Fruit fly (Drosophila melanogaster) whole organism, embryonic: ENCODE measurements around the gene Fpgs1.

Experiments used
- Antp ChIP-seq: fragments of 200-800 bp; sonication (Bioruptor generic); optimal IDR thresholded peaks from 3 replicates; lab custom pipeline; 2016; ENCODE audit warnings: missing biosample characterization, missing genetic modification characterization
- Bgb ChIP-seq: fragments of 200-800 bp; sonication (Bioruptor generic); IDR thresholded peaks from 2 replicates; pipeline ENCODE4 v1.3.6; 2022; ENCODE audit warnings: missing biosample characterization, missing genetic modification characterization; ENCODE audit not compliant: partially characterized antibody
- Blimp-1 ChIP-seq: fragments of 200-800 bp; sonication (Bioruptor generic); optimal IDR thresholded peaks from 3 replicates; lab custom pipeline; 2018; ENCODE audit warnings: missing biosample characterization, missing genetic modification characterization, mild to moderate bottlenecking, moderate library complexity, missing genetic modification reagents
- CG10462 ChIP-seq: fragments of 200-800 bp; sonication (Bioruptor generic); optimal IDR thresholded peaks from 2 replicates; lab custom pipeline; 2016; ENCODE audit warnings: missing biosample characterization, missing genetic modification characterization
- CG10959 ChIP-seq: fragments of 200-800 bp; sonication (Bioruptor generic); IDR thresholded peaks from 2 replicates; pipeline ENCODE4 v1.3.6; 2022; ENCODE audit warnings: missing biosample characterization, missing genetic modification characterization
- CG15514 ChIP-seq: fragments of 200-800 bp; sonication (Bioruptor generic); optimal IDR thresholded peaks from 3 replicates; lab custom pipeline; 2017; ENCODE audit warnings: missing biosample characterization, missing genetic modification characterization, mild to moderate bottlenecking, moderate library complexity, missing genetic modification reagents
- CG1792 ChIP-seq: fragments of 200-800 bp; sonication (Bioruptor generic); optimal IDR thresholded peaks from 2 replicates; lab custom pipeline; 2016; ENCODE audit warnings: missing biosample characterization, missing genetic modification characterization
- CG2202 ChIP-seq: fragments of 200-800 bp; sonication (Bioruptor generic); optimal IDR thresholded peaks from 2 replicates; lab custom pipeline; 2018; ENCODE audit warnings: missing biosample characterization, mild to moderate bottlenecking, missing genetic modification characterization
- CG3065 ChIP-seq: fragments of 200-800 bp; sonication (Bioruptor generic); optimal IDR thresholded peaks from 2 replicates; lab custom pipeline; 2016; ENCODE audit warnings: missing biosample characterization, missing genetic modification characterization
- CG32767 ChIP-seq: fragments of 200-800 bp; sonication (Bioruptor generic); IDR thresholded peaks from 2 replicates; pipeline ENCODE4 v1.3.6; 2022; ENCODE audit warnings: missing biosample characterization, missing genetic modification characterization
- CG33557 ChIP-seq: fragments of 200-800 bp; sonication (Bioruptor generic); optimal IDR thresholded peaks from 2 replicates; lab custom pipeline; 2019; ENCODE audit warnings: missing biosample characterization, mild to moderate bottlenecking, missing genetic modification characterization, moderate library complexity
- CG34224 ChIP-seq: fragments of 200-800 bp; sonication (Bioruptor generic); IDR thresholded peaks from 3 replicates; pipeline ENCODE4 v1.3.6; 2022; ENCODE audit warnings: missing biosample characterization, missing genetic modification characterization; ENCODE audit not compliant: partially characterized antibody
- CG3847 ChIP-seq: fragments of 200-800 bp; sonication (Bioruptor generic); IDR thresholded peaks from 2 replicates; pipeline ENCODE4 v1.3.6; 2022; ENCODE audit warnings: missing biosample characterization, missing genetic modification characterization
- CG42726 ChIP-seq: fragments of 200-800 bp; sonication (Bioruptor generic); IDR thresholded peaks from 2 replicates; pipeline ENCODE4 v1.3.6; 2022; ENCODE audit warnings: missing biosample characterization, missing genetic modification characterization; ENCODE audit not compliant: partially characterized antibody
- CG4404 ChIP-seq: fragments of 200-800 bp; sonication (Bioruptor generic); IDR thresholded peaks from 2 replicates; pipeline ENCODE4 v1.3.6; 2022; ENCODE audit warnings: missing biosample characterization, missing genetic modification characterization
- CG4617 ChIP-seq: fragments of 200-800 bp; sonication (Bioruptor generic); optimal IDR thresholded peaks from 3 replicates; lab custom pipeline; 2016; ENCODE audit warnings: missing biosample characterization, missing genetic modification characterization, borderline replicate concordance
- CG6175 ChIP-seq: fragments of 200-800 bp; sonication (Bioruptor generic); IDR thresholded peaks from 3 replicates; pipeline ENCODE4 v1.3.6; 2022; ENCODE audit warnings: missing biosample characterization, missing genetic modification characterization
- CG7271 ChIP-seq: fragments of 200-800 bp; sonication (Bioruptor generic); optimal IDR thresholded peaks from 2 replicates; lab custom pipeline; 2018; ENCODE audit warnings: missing biosample characterization, mild to moderate bottlenecking, missing genetic modification characterization, moderate library complexity
- CG7357 ChIP-seq: fragments of 200-800 bp; sonication (Bioruptor generic); IDR thresholded peaks from 3 replicates; pipeline ENCODE4 v1.3.6; 2022; ENCODE audit warnings: missing biosample characterization, missing genetic modification characterization
- CG8290 ChIP-seq, 3 experiments: fragments of 200-800 bp; sonication (Bioruptor generic); optimal IDR thresholded peaks; 2 replicates each; lab custom pipeline; 2016 to 2019; ENCODE audit warnings: missing biosample characterization in 3 of 3, missing genetic modification characterization in 3 of 3, mild to moderate bottlenecking in 2 of 3, moderate library complexity in 1 of 3
- CG9215 ChIP-seq: fragments of 200-800 bp; sonication (Bioruptor generic); IDR thresholded peaks from 2 replicates; pipeline ENCODE4 v1.3.6; 2022; ENCODE audit warnings: missing biosample characterization, missing genetic modification characterization
- Fer2 ChIP-seq: fragments of 200-800 bp; sonication (Bioruptor generic); optimal IDR thresholded peaks from 2 replicates; lab custom pipeline; 2018; ENCODE audit warnings: missing biosample characterization, mild to moderate bottlenecking, missing genetic modification characterization, moderate library complexity
- Hmr ChIP-seq: fragments of 200-800 bp; sonication (Bioruptor generic); optimal IDR thresholded peaks from 3 replicates; lab custom pipeline; 2017; ENCODE audit warnings: mild to moderate bottlenecking, missing biosample characterization, missing genetic modification reagents, missing genetic modification characterization
- MBD-R2 ChIP-seq: fragments of 200-800 bp; sonication (Bioruptor generic); IDR thresholded peaks from 2 replicates; pipeline ENCODE4 v1.3.6; 2022; ENCODE audit warnings: missing biosample characterization, missing genetic modification characterization
- MESR4 ChIP-seq: fragments of 200-800 bp; sonication (Bioruptor generic); optimal IDR thresholded peaks from 2 replicates; lab custom pipeline; 2018; ENCODE audit warnings: missing biosample characterization, mild to moderate bottlenecking, missing genetic modification characterization, moderate library complexity
- Med ChIP-seq: fragments of 200-800 bp; sonication (Bioruptor generic); peaks from one replicate; lab custom pipeline; 2016; ENCODE audit warnings: missing biosample characterization, missing genetic modification characterization, mild to moderate bottlenecking, inconsistent platforms, moderate library complexity
- Meics ChIP-seq: fragments of 200-800 bp; sonication (Bioruptor generic); optimal IDR thresholded peaks from 2 replicates; lab custom pipeline; 2017; ENCODE audit warnings: missing biosample characterization, mild to moderate bottlenecking, missing genetic modification characterization
- NFAT ChIP-seq: fragments of 200-800 bp; sonication (Bioruptor generic); IDR thresholded peaks from 2 replicates; pipeline ENCODE4 v1.3.6; 2022; ENCODE audit warnings: missing biosample characterization, missing genetic modification characterization
- Nf-YC ChIP-seq: fragments of 200-800 bp; optimal IDR thresholded peaks from 3 replicates; lab custom pipeline; 2019; ENCODE audit warnings: missing biosample characterization, mild to moderate bottlenecking, missing genetic modification characterization, moderate library complexity
- Pdp1 ChIP-seq, 2 experiments: fragments of 200-800 bp; sonication (Bioruptor generic); optimal IDR thresholded peaks; 3 replicates each; lab custom pipeline; 2016; ENCODE audit warnings: missing biosample characterization in 2 of 2, missing genetic modification characterization in 2 of 2, mild to moderate bottlenecking in 1 of 2, moderate library complexity in 1 of 2
- Ssrp ChIP-seq: fragments of 200-800 bp; sonication (Bioruptor generic); optimal IDR thresholded peaks from 2 replicates; lab custom pipeline; 2018; ENCODE audit warnings: missing biosample characterization, mild to moderate bottlenecking, missing genetic modification characterization, moderate library complexity
- Xbp1 ChIP-seq: fragments of 200-800 bp; sonication (Bioruptor generic); optimal IDR thresholded peaks from 3 replicates; lab custom pipeline; 2016; ENCODE audit warnings: missing biosample characterization, mild to moderate bottlenecking, missing genetic modification characterization
- aop ChIP-seq: fragments of 200-800 bp; sonication (Bioruptor generic); IDR thresholded peaks from 2 replicates; pipeline ENCODE4 v1.3.6; 2022; ENCODE audit warnings: missing biosample characterization, missing genetic modification characterization
- cad ChIP-seq: fragments of >200 bp; optimal IDR thresholded peaks from 2 replicates; lab custom pipeline; 2017; ENCODE audit warnings: missing biosample characterization, missing genetic modification characterization
- caup ChIP-seq: fragments of 200-800 bp; sonication (Bioruptor generic); optimal IDR thresholded peaks from 3 replicates; lab custom pipeline; 2017; ENCODE audit warnings: missing biosample characterization, mild to moderate bottlenecking, missing genetic modification characterization, moderate library complexity; ENCODE audit not compliant: severe bottlenecking
- ci ChIP-seq: fragments of 200-800 bp; sonication (Bioruptor generic); IDR thresholded peaks from 3 replicates; pipeline ENCODE4 v1.3.6; 2022; ENCODE audit warnings: missing biosample characterization, missing genetic modification characterization
- crol ChIP-seq: fragments of 200-800 bp; sonication (Bioruptor generic); IDR thresholded peaks from 2 replicates; pipeline ENCODE4 v1.3.6; 2022; ENCODE audit warnings: missing biosample characterization, missing genetic modification characterization
- danr ChIP-seq: fragments of 200-800 bp; sonication (Bioruptor generic); IDR thresholded peaks from 2 replicates; pipeline ENCODE4 v1.3.6; 2022; ENCODE audit warnings: missing biosample characterization, missing genetic modification characterization
- dimm ChIP-seq: fragments of 200-800 bp; sonication (Bioruptor generic); IDR thresholded peaks from 2 replicates; pipeline ENCODE4 v1.3.6; 2022; ENCODE audit warnings: missing biosample characterization, missing genetic modification characterization
- grau ChIP-seq: fragments of 200-800 bp; optimal IDR thresholded peaks from 3 replicates; lab custom pipeline; 2019; ENCODE audit warnings: missing biosample characterization, mild to moderate bottlenecking, missing genetic modification characterization, moderate library complexity
- hbn ChIP-seq: fragments of 200-800 bp; sonication (Bioruptor generic); IDR thresholded peaks from 2 replicates; pipeline ENCODE4 v1.3.6; 2022; ENCODE audit warnings: missing biosample characterization, missing genetic modification characterization; ENCODE audit not compliant: partially characterized antibody
- kah ChIP-seq: fragments of 200-800 bp; sonication (Bioruptor generic); optimal IDR thresholded peaks from 2 replicates; lab custom pipeline; 2018; ENCODE audit warnings: missing biosample characterization, mild to moderate bottlenecking, missing genetic modification characterization
- peb ChIP-seq: fragments of 200-800 bp; sonication (Bioruptor generic); IDR thresholded peaks from 2 replicates; pipeline ENCODE4 v1.3.6; 2022; ENCODE audit warnings: missing biosample characterization, missing genetic modification characterization
- pho ChIP-seq: fragments of 200-800 bp; sonication (Bioruptor generic); optimal IDR thresholded peaks from 2 replicates; lab custom pipeline; 2016; ENCODE audit warnings: missing biosample characterization, missing genetic modification characterization
- pzg ChIP-seq: fragments of 200-800 bp; sonication (Bioruptor generic); optimal IDR thresholded peaks from 3 replicates; lab custom pipeline; 2018; ENCODE audit warnings: missing biosample characterization, mild to moderate bottlenecking, missing genetic modification characterization, moderate library complexity
- sr ChIP-seq: fragments of 200-800 bp; sonication (Bioruptor generic); IDR thresholded peaks from 3 replicates; pipeline ENCODE4 v1.3.6; 2022; ENCODE audit warnings: missing biosample characterization, missing genetic modification characterization
- unc-4 ChIP-seq: fragments of 200-800 bp; sonication (Bioruptor generic); IDR thresholded peaks from 2 replicates; pipeline ENCODE4 v1.3.6; 2022; ENCODE audit warnings: missing biosample characterization, missing genetic modification characterization; ENCODE audit not compliant: partially characterized antibody

The Fpgs1 gene

dm6 chrX:12595100-12595609, 16.5 kb upstream of the Fpgs1 start:
- TF ChIP-seq pho (GFP tag; lab: Kevin White, UChicago) (no peak), Med (GFP tag; lab: Kevin White, UChicago) (peak; percentile 65), Fer2 (tag; lab: Kevin White, UChicago) (no peak), MESR4 (GFP tag; lab: Kevin White, UChicago) (peak; percentile 78), CG9215 (GFP tag; lab: Robert Waterston, UW) (no peak), CG10959 (GFP tag; lab: Robert Waterston, UW) (no peak), danr (no peak), CG4617 (GFP tag; lab: Kevin White, UChicago) (peak; percentile 26), pzg (GFP tag; lab: Kevin White, UChicago) (peak; percentile 21), Bgb (GFP tag; lab: Robert Waterston, UW) (peak; percentile 16; the same call in 1 of the 2 replicates), Pdp1 (GFP tag; optimal IDR thresholded peaks at IDR 0.05; lab: Kevin White, UChicago) (peak in 1 of 2 experiments; percentile 98), CG32767 (no peak), CG34224 (GFP tag; lab: Robert Waterston, UW) (peak; percentile 36; the same call in 1 of the 3 replicates), CG8290 (GFP tag; optimal IDR thresholded peaks at IDR 0.05; lab: Kevin White, UChicago) (no peak), CG8290 (tag; optimal IDR thresholded peaks at IDR 0.05; lab: Kevin White, UChicago) (peak in 1 of 2 experiments; percentile 26), sr (peak; percentile 93), CG3065 (peak; percentile 14), crol (GFP tag; lab: Robert Waterston, UW) (peak; percentile 88), MBD-R2 (peak; percentile 40), ci (GFP tag; lab: Robert Waterston, UW) (0 out of 3 replicates have a peak, but pooled peaks have one; percentile 37), CG42726 (peak; percentile 24; the same call in 1 of the 2 replicates), kah (GFP tag; lab: Kevin White, UChicago) (peak; percentile 40)
- TF ChIP-seq, all 482 proteins: peak for 15

- TF ChIP-seq Xbp1 (GFP tag; lab: Kevin White, UChicago) (peak; percentile 36), peb (GFP tag; lab: Robert Waterston, UW) (no peak), CG3847 (GFP tag; lab: Robert Waterston, UW) (0 out of 2 replicates have a peak, but pooled peaks have one; percentile 38), CG7357 (GFP tag; lab: Robert Waterston, UW) (0 out of 3 replicates have a peak, but pooled peaks have one; percentile 7), CG6175 (no peak), CG7271 (tag; lab: Kevin White, UChicago) (no peak), CG4404 (GFP tag; lab: Robert Waterston, UW) (no peak), Hmr (GFP tag; lab: Kevin White, UChicago) (peak; percentile 5), CG1792 (GFP tag; lab: Kevin White, UChicago) (no peak), CG10462 (GFP tag; lab: Kevin White, UChicago) (peak; percentile 16), dimm (GFP tag; lab: Robert Waterston, UW) (no peak), aop (no peak), unc-4 (GFP tag; lab: Robert Waterston, UW) (peak; percentile 49), grau (peak; percentile 61), CG15514 (peak; percentile 28), caup (GFP tag; lab: Kevin White, UChicago) (no peak), cad (no peak), NFAT (GFP tag; lab: Robert Waterston, UW) (peak; percentile 63; the same call in 1 of the 2 replicates), hbn (GFP tag; lab: Robert Waterston, UW) (no peak), Ssrp (tag; lab: Kevin White, UChicago) (peak; percentile 44), Nf-YC (tag; lab: Kevin White, UChicago) (peak; percentile 66), Antp (GFP tag; lab: Kevin White, UChicago) (no peak), CG34224 (GFP tag; lab: Robert Waterston, UW) (no peak; the same call in 2 of the 3 replicates), CG33557 (GFP tag; lab: Kevin White, UChicago) (peak; percentile 34), Meics (GFP tag; lab: Kevin White, UChicago) (peak; percentile 52), CG2202 (tag; lab: Kevin White, UChicago) (no peak), Blimp-1 (GFP tag; lab: Kevin White, UChicago) (no peak)
These were observed 15.9 kb upstream of the Fpgs1 start, which contains the start of the genes CG1824 and Sec16 for dm6 chrX:12595610-12596336. Gene CG1824, minus strand, starts transcription at chrX:12595624. Gene Sec16, plus strand, starts transcription at chrX:12596047.
